Fruit fly (Drosophila melanogaster) whole organism, prepupa: ENCODE data around the gene axo.

Source experiments
- CG8319 ChIP-seq: fragments of 200-800 bp; sonication (Bioruptor generic); optimal IDR thresholded peaks from 3 replicates; lab custom pipeline; 2016; ENCODE audit warnings: missing biosample characterization, missing genetic modification characterization
- eg ChIP-seq: fragments of 200-800 bp; sonication (Bioruptor generic); IDR thresholded peaks from 3 replicates; pipeline ENCODE4 v1.3.6; 2022; ENCODE audit warnings: missing biosample characterization, missing genetic modification characterization

DNA sequence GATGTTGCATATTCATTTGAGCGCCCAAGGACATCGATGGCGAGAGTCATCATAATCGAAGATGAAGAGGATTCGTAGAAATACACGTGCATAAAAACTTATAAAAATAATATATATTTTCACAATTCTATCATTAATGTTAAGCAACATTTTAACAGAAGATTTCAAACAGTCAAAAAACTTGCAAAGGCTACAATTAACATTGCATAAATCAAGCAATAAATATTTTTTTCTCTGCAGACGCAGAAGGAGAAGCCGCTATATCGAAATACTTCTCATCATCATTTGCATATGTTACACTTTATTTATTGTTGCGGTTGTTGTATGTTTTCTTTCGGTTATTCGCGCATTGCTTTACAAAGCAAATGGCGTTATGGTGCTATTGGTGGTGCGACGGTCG, 14.9 kb upstream of the axo start:
- TF ChIP-seq CG8319 (GFP tag; lab: Kevin White, UChicago) (no peak), eg (no peak)
